Worm (Caenorhabditis elegans) whole organism, L1 larva: ENCODE results near the gene acp-5.

Experiments
- F16B12.6 ChIP-seq: fragments of 150-350 bp; optimal IDR thresholded peaks from 2 replicates; lab custom pipeline; 2014; ENCODE audit warnings: missing biosample characterization, missing genetic modification characterization
- Y116A8C.19 ChIP-seq: sonication (generic microtip); optimal IDR thresholded peaks from 2 replicates; lab custom pipeline; 2016; ENCODE audit warnings: missing compliant biosample characterization, missing genetic modification characterization, borderline replicate concordance
- aha-1 ChIP-seq: fragments of 150-350 bp; optimal IDR thresholded peaks from 2 replicates; lab custom pipeline; 2014; ENCODE audit warnings: missing biosample characterization, missing genetic modification characterization
- blmp-1 ChIP-seq: fragments of 150-350 bp; optimal IDR thresholded peaks from 2 replicates; lab custom pipeline; 2014; ENCODE audit warnings: missing biosample characterization, missing genetic modification characterization
- ceh-63 ChIP-seq: fragments of 200-800 bp; sonication (Bioruptor generic); optimal IDR thresholded peaks from 2 replicates; lab custom pipeline; 2018; ENCODE audit warnings: mild to moderate bottlenecking, missing genetic modification characterization, missing compliant biosample characterization
- ceh-8 ChIP-seq: fragments of 200-800 bp; sonication (Bioruptor generic); optimal IDR thresholded peaks from 2 replicates; lab custom pipeline; 2018; ENCODE audit warnings: mild to moderate bottlenecking, missing genetic modification characterization, moderate library complexity, missing compliant biosample characterization
- ceh-82 ChIP-seq, 3 experiments: fragments of 150-350 bp in 1 of 3; sonication (generic microtip) in 2 of 3; optimal IDR thresholded peaks; 2 replicates each; lab custom pipeline; 2014 to 2017; ENCODE audit warnings: missing biosample characterization in 3 of 3, missing genetic modification characterization in 3 of 3
- ces-1 ChIP-seq: fragments of 150-350 bp; optimal IDR thresholded peaks from 2 replicates; lab custom pipeline; 2014; ENCODE audit warnings: missing biosample characterization, missing genetic modification reagents, missing genetic modification characterization
- dpl-1 ChIP-seq, 3 experiments: fragments of 150-350 bp in 2 of 3; sonication (generic microtip) in 1 of 3; optimal IDR thresholded peaks; 2 replicates each; lab custom pipeline; 2014 to 2017; ENCODE audit warnings: missing biosample characterization in 3 of 3, missing genetic modification characterization in 3 of 3, missing genetic modification reagents in 3 of 3
- efl-1 ChIP-seq, 4 experiments: fragments of 150-350 bp; optimal IDR thresholded peaks in 3 of 4; peaks in 1 of 4; 1 replicate in 1 of 4; 2 replicates in 3 of 4; lab custom pipeline; 2014; ENCODE audit warnings: missing biosample characterization in 2 of 4, missing genetic modification characterization in 2 of 4, missing genetic modification reagents in 2 of 4
- egl-27 ChIP-seq, 2 experiments: fragments of 150-350 bp in 1 of 2; sonication (generic microtip); optimal IDR thresholded peaks; 3 replicates each; lab custom pipeline; 2017 to 2018; ENCODE audit warnings: missing biosample characterization in 2 of 2, missing genetic modification characterization in 2 of 2, missing genetic modification reagents in 2 of 2
- elt-3 ChIP-seq, 6 experiments: fragments of 150-350 bp in 1 of 6; sonication (generic microtip); optimal IDR thresholded peaks; 2 replicates each; lab custom pipeline; 2017 to 2018; ENCODE audit warnings: missing biosample characterization in 6 of 6, missing genetic modification characterization in 6 of 6, inconsistent platforms in 1 of 6
- ets-5 ChIP-seq: fragments of 200-800 bp; sonication (Bioruptor generic); IDR thresholded peaks from 2 replicates; pipeline ENCODE4 v1.3.6; 2022; ENCODE audit warnings: missing genetic modification characterization, missing compliant biosample characterization
- fkh-4 ChIP-seq: sonication (generic microtip); optimal IDR thresholded peaks from 2 replicates; lab custom pipeline; 2016; ENCODE audit warnings: missing compliant biosample characterization, missing genetic modification characterization, borderline replicate concordance
- fkh-8 ChIP-seq: sonication (generic microtip); optimal IDR thresholded peaks from 2 replicates; lab custom pipeline; 2016; ENCODE audit warnings: mild to moderate bottlenecking, missing genetic modification characterization, missing compliant biosample characterization
- fos-1 ChIP-seq: fragments of 150-350 bp; optimal IDR thresholded peaks from 2 replicates; lab custom pipeline; 2014; ENCODE audit warnings: missing biosample characterization, missing genetic modification characterization
- grh-1 ChIP-seq: fragments of 200-800 bp; sonication (Bioruptor generic); IDR thresholded peaks from 2 replicates; pipeline ENCODE4 v1.3.6; 2022; ENCODE audit warnings: missing genetic modification reagents, missing genetic modification characterization, missing compliant biosample characterization
- hlh-17 ChIP-seq: fragments of 200-800 bp; sonication (Bioruptor generic); optimal IDR thresholded peaks from 2 replicates; lab custom pipeline; 2018; ENCODE audit warnings: missing genetic modification characterization, mild to moderate bottlenecking, missing compliant biosample characterization, moderate library complexity, borderline replicate concordance
- hpl-2 ChIP-seq: fragments of 150-350 bp; optimal IDR thresholded peaks from 2 replicates; lab custom pipeline; 2014; ENCODE audit warnings: missing biosample characterization, missing genetic modification reagents, missing genetic modification characterization
- jun-1 ChIP-seq: fragments of 150-350 bp; optimal IDR thresholded peaks from 2 replicates; lab custom pipeline; 2014; ENCODE audit warnings: missing biosample characterization, missing genetic modification reagents, missing genetic modification characterization
- lin-13 ChIP-seq: fragments of 150-350 bp; optimal IDR thresholded peaks from 2 replicates; lab custom pipeline; 2014; ENCODE audit warnings: missing biosample characterization, missing genetic modification reagents, missing genetic modification characterization
- lin-14 ChIP-seq: fragments of 200-800 bp; sonication (Bioruptor generic); optimal IDR thresholded peaks from 2 replicates; lab custom pipeline; 2018; ENCODE audit warnings: mild to moderate bottlenecking, missing genetic modification characterization, moderate library complexity, missing compliant biosample characterization
- lin-15B ChIP-seq: fragments of 150-350 bp; sonication (generic microtip); optimal IDR thresholded peaks from 3 replicates; lab custom pipeline; 2014; ENCODE audit warnings: missing biosample characterization, missing genetic modification characterization
- lin-35 ChIP-seq, 2 experiments: fragments of 150-350 bp; optimal IDR thresholded peaks; 2 replicates each; lab custom pipeline; 2014; ENCODE audit warnings: missing biosample characterization in 2 of 2, missing genetic modification characterization in 2 of 2, missing genetic modification reagents in 2 of 2
- lsy-2 ChIP-seq, 2 experiments: fragments of 150-350 bp; optimal IDR thresholded peaks; 2 replicates each; lab custom pipeline; 2014; ENCODE audit warnings: missing biosample characterization in 2 of 2, missing genetic modification characterization in 2 of 2
- mab-9 ChIP-seq: fragments of 200-800 bp; sonication (Bioruptor generic); IDR thresholded peaks from 2 replicates; pipeline ENCODE4 v1.3.6; 2022; ENCODE audit warnings: missing genetic modification reagents, missing genetic modification characterization, missing compliant biosample characterization
- mef-2 ChIP-seq: fragments of 150-350 bp; optimal IDR thresholded peaks from 2 replicates; lab custom pipeline; 2014; ENCODE audit warnings: missing biosample characterization, missing genetic modification characterization
- mep-1 ChIP-seq: fragments of 150-350 bp; optimal IDR thresholded peaks from 2 replicates; lab custom pipeline; 2014; ENCODE audit warnings: missing biosample characterization, missing genetic modification characterization
- nhr-11 ChIP-seq: fragments of 150-350 bp; optimal IDR thresholded peaks from 2 replicates; lab custom pipeline; 2014; ENCODE audit warnings: missing biosample characterization, missing genetic modification characterization
- nhr-237 ChIP-seq: fragments of 150-350 bp; optimal IDR thresholded peaks from 2 replicates; lab custom pipeline; 2014; ENCODE audit warnings: missing biosample characterization, missing genetic modification characterization
- nhr-28 ChIP-seq: fragments of 150-350 bp; optimal IDR thresholded peaks from 2 replicates; lab custom pipeline; 2014; ENCODE audit warnings: missing biosample characterization, missing genetic modification characterization
- nhr-47 ChIP-seq: sonication (generic microtip); optimal IDR thresholded peaks from 2 replicates; lab custom pipeline; 2016; ENCODE audit warnings: mild to moderate bottlenecking, missing genetic modification characterization, moderate library complexity, missing compliant biosample characterization
- nhr-71 ChIP-seq: sonication (generic microtip); optimal IDR thresholded peaks from 2 replicates; lab custom pipeline; 2016; ENCODE audit warnings: mild to moderate bottlenecking, missing genetic modification characterization, moderate library complexity, missing compliant biosample characterization
- nhr-76 ChIP-seq: sonication (generic microtip); optimal IDR thresholded peaks from 2 replicates; lab custom pipeline; 2017; ENCODE audit warnings: missing biosample characterization, missing genetic modification characterization
- nhr-77 ChIP-seq: fragments of 150-350 bp; optimal IDR thresholded peaks from 2 replicates; lab custom pipeline; 2014; ENCODE audit warnings: missing biosample characterization, missing genetic modification characterization
- nhr-84 ChIP-seq: sonication (generic microtip); optimal IDR thresholded peaks from 2 replicates; lab custom pipeline; 2017; ENCODE audit warnings: missing biosample characterization, missing genetic modification characterization
- nhr-85 ChIP-seq: sonication (generic microtip); peaks from one replicate; lab custom pipeline; 2016; ENCODE audit warnings: missing genetic modification characterization, inconsistent platforms, missing compliant biosample characterization
- pax-3 ChIP-seq: fragments of 200-800 bp; sonication (Bioruptor generic); optimal IDR thresholded peaks from 2 replicates; lab custom pipeline; 2018; ENCODE audit warnings: mild to moderate bottlenecking, missing genetic modification characterization, moderate library complexity, missing compliant biosample characterization
- pqm-1 ChIP-seq: sonication (generic microtip); optimal IDR thresholded peaks from 3 replicates; lab custom pipeline; 2017; ENCODE audit warnings: missing biosample characterization, missing genetic modification characterization
- skn-1 ChIP-seq: fragments of 150-350 bp; optimal IDR thresholded peaks from 2 replicates; lab custom pipeline; 2014; ENCODE audit warnings: missing biosample characterization, missing genetic modification characterization
- snu-23 ChIP-seq: sonication (generic microtip); optimal IDR thresholded peaks from 2 replicates; lab custom pipeline; 2016; ENCODE audit warnings: missing genetic modification characterization, missing compliant biosample characterization
- sup-37 ChIP-seq: fragments of 200-800 bp; sonication (Bioruptor generic); optimal IDR thresholded peaks from 2 replicates; lab custom pipeline; 2018; ENCODE audit warnings: mild to moderate bottlenecking, missing genetic modification characterization, missing compliant biosample characterization
- tlp-1 ChIP-seq: fragments of 150-350 bp; optimal IDR thresholded peaks from 2 replicates; lab custom pipeline; 2014; ENCODE audit warnings: missing biosample characterization, missing genetic modification characterization
- unc-86 ChIP-seq: sonication (generic microtip); optimal IDR thresholded peaks from 2 replicates; lab custom pipeline; 2016; ENCODE audit warnings: missing genetic modification characterization, missing compliant biosample characterization
- unc-98 ChIP-seq: fragments of 200-800 bp; sonication (Bioruptor generic); IDR thresholded peaks from 2 replicates; pipeline ENCODE4 v1.3.6; 2022; ENCODE audit warnings: missing genetic modification characterization, missing compliant biosample characterization
- vab-15 ChIP-seq: sonication (generic microtip); optimal IDR thresholded peaks from 2 replicates; lab custom pipeline; 2017; ENCODE audit warnings: missing genotype, mild to moderate bottlenecking, missing genetic modification characterization, missing compliant biosample characterization
- xbp-1 ChIP-seq: sonication (generic microtip); optimal IDR thresholded peaks from 2 replicates; lab custom pipeline; 2016; ENCODE audit warnings: missing genetic modification characterization, missing compliant biosample characterization
- zip-4 ChIP-seq: fragments of 200-800 bp; sonication (Bioruptor generic); optimal IDR thresholded peaks from 2 replicates; lab custom pipeline; 2018; ENCODE audit warnings: mild to moderate bottlenecking, missing genetic modification characterization, moderate library complexity, missing compliant biosample characterization
- ztf-4 ChIP-seq: fragments of 150-350 bp; optimal IDR thresholded peaks from 2 replicates; lab custom pipeline; 2014; ENCODE audit warnings: missing biosample characterization, missing genetic modification characterization

acp-5 gene

ce11 chrX:5847268-5847667, 18.0 kb downstream of the acp-5 start:
- no peak for TF ChIP-seq xbp-1
- peak; percentile 68 for TF ChIP-seq zip-4 (GFP tag; lab: Kevin White, UChicago)
- TF ChIP-seq lsy-2 (tag; optimal IDR thresholded peaks at IDR 0.05; lab: Kevin White, UChicago): peak in 1 of 2 experiments; percentile 60
- TF ChIP-seq lin-14 (GFP tag; lab: Kevin White, UChicago): peak; percentile 71
- no peak for TF ChIP-seq lin-15B (tag; lab: Kevin White, UChicago)
- no peak for TF ChIP-seq efl-1 (optimal IDR thresholded peaks at IDR 0.05; lab: Kevin White, UChicago)
- peak in 1 of 2 experiments; percentile 12 for TF ChIP-seq efl-1 (GFP tag; optimal IDR thresholded peaks at IDR 0.05 in 1 of 2; lab: Kevin White, UChicago)
- TF ChIP-seq unc-86 (tag; lab: Kevin White, UChicago): peak; percentile 23
- TF ChIP-seq fkh-8 (tag; lab: Kevin White, UChicago): peak; percentile 39
- TF ChIP-seq ceh-82 (tag; optimal IDR thresholded peaks at IDR 0.05; lab: Kevin White, UChicago): peak in 1 of 3 experiments; percentile 67
- no peak for TF ChIP-seq ces-1
- no peak for TF ChIP-seq dpl-1 (GFP tag; optimal IDR thresholded peaks at IDR 0.05; lab: Kevin White, UChicago)
- peak; percentile 8 for TF ChIP-seq nhr-47
- no peak for TF ChIP-seq sup-37
- TF ChIP-seq nhr-28 (tag; lab: Kevin White, UChicago): no peak
- peak; percentile 41 for TF ChIP-seq skn-1 (tag; lab: Kevin White, UChicago)
- peak; percentile 7 for TF ChIP-seq mep-1 (tag; lab: Kevin White, UChicago)

ce11 chrX:5848703-5849102, 19.5 kb downstream of the acp-5 start, which contains the start of gene atat-2:
atat-2 (plus strand) TSS chrX:5849100.
- no peak for TF ChIP-seq mab-9 (GFP tag; lab: Robert Waterston, UW)
- TF ChIP-seq ceh-63 (GFP tag; lab: Kevin White, UChicago): no peak
- TF ChIP-seq aha-1 (tag; lab: Kevin White, UChicago): no peak
- no peak for TF ChIP-seq efl-1 (optimal IDR thresholded peaks at IDR 0.05; lab: Kevin White, UChicago)
- TF ChIP-seq efl-1 (GFP tag; optimal IDR thresholded peaks at IDR 0.05 in 1 of 2; lab: Kevin White, UChicago): peak in 1 of 2 experiments; percentile 36
- no peak for TF ChIP-seq Y116A8C.19 (tag; lab: Kevin White, UChicago)
- TF ChIP-seq pax-3 (tag; lab: Kevin White, UChicago): no peak
- no peak for TF ChIP-seq tlp-1
- TF ChIP-seq lin-14 (GFP tag; lab: Kevin White, UChicago): peak; percentile 60
- TF ChIP-seq mef-2 (tag; lab: Kevin White, UChicago): no peak
- no peak for TF ChIP-seq ceh-8 (GFP tag; lab: Kevin White, UChicago)
- TF ChIP-seq hpl-2: no peak
- TF ChIP-seq nhr-11 (tag; lab: Kevin White, UChicago): no peak
- peak in 1 of 6 experiments; percentile 24 for TF ChIP-seq elt-3 (tag; optimal IDR thresholded peaks at IDR 0.05; lab: Kevin White, UChicago)
- TF ChIP-seq fos-1 (tag; lab: Kevin White, UChicago): no peak
- TF ChIP-seq nhr-28 (tag; lab: Kevin White, UChicago): no peak
- no peak for TF ChIP-seq nhr-47
- no peak for TF ChIP-seq fkh-4 (tag; lab: Kevin White, UChicago)
- TF ChIP-seq nhr-237: no peak
- no peak for TF ChIP-seq skn-1 (tag; lab: Kevin White, UChicago)
- TF ChIP-seq nhr-84 (tag; lab: Kevin White, UChicago): no peak
- no peak for TF ChIP-seq lin-15B (tag; lab: Kevin White, UChicago)
- TF ChIP-seq snu-23 (GFP tag; lab: Kevin White, UChicago): peak; percentile 37
- no peak for TF ChIP-seq xbp-1
- no peak for TF ChIP-seq nhr-85 (tag; lab: Kevin White, UChicago)
- no peak for TF ChIP-seq F16B12.6
- TF ChIP-seq jun-1 (tag; lab: Kevin White, UChicago): no peak
- TF ChIP-seq grh-1: no peak
- no peak for TF ChIP-seq lin-13 (GFP tag; lab: Kevin White, UChicago)
- no peak for TF ChIP-seq pqm-1 (tag; lab: Kevin White, UChicago)
- TF ChIP-seq egl-27 (tag; optimal IDR thresholded peaks at IDR 0.05; lab: Kevin White, UChicago): no peak
- TF ChIP-seq unc-98 (GFP tag; lab: Robert Waterston, UW): no peak
- TF ChIP-seq hlh-17 (GFP tag; lab: Kevin White, UChicago): no peak
- no peak for TF ChIP-seq nhr-71 (tag; lab: Kevin White, UChicago)
- TF ChIP-seq vab-15 (tag; lab: Kevin White, UChicago): no peak
- TF ChIP-seq fkh-8 (tag; lab: Kevin White, UChicago): no peak
- peak; percentile 70 for TF ChIP-seq blmp-1 (tag; lab: Kevin White, UChicago)
- TF ChIP-seq lin-35 (GFP tag; optimal IDR thresholded peaks at IDR 0.05; lab: Kevin White, UChicago): no peak
- no peak for TF ChIP-seq nhr-77 (tag; lab: Kevin White, UChicago)
- no peak for TF ChIP-seq nhr-76 (tag; lab: Kevin White, UChicago)
- TF ChIP-seq lsy-2 (tag; optimal IDR thresholded peaks at IDR 0.05; lab: Kevin White, UChicago): no peak
- TF ChIP-seq mep-1 (tag; lab: Kevin White, UChicago): no peak
- TF ChIP-seq ets-5 (GFP tag; lab: Robert Waterston, UW): no peak
- TF ChIP-seq ztf-4 (tag; lab: Kevin White, UChicago): no peak
